Worm (Caenorhabditis elegans) whole organism, young adult: ENCODE results near the gene clec-88.

ENCODE experiments used
- B0035.1 ChIP-seq: sonication (generic microtip); optimal IDR thresholded peaks from 2 replicates; lab custom pipeline; 2016; ENCODE audit warnings: missing genetic modification characterization, mild to moderate bottlenecking, missing compliant biosample characterization, missing genotype, missing genetic modification reagents
- F22D6.2 ChIP-seq: sonication (generic microtip); optimal IDR thresholded peaks from 2 replicates; lab custom pipeline; 2016; ENCODE audit warnings: mild to moderate bottlenecking, missing genetic modification characterization, missing compliant biosample characterization
- F33H1.4 ChIP-seq: fragments of 200-800 bp; sonication (Bioruptor generic); IDR thresholded peaks from 2 replicates; pipeline ENCODE4 v1.3.6; 2022; ENCODE audit warnings: missing genetic modification reagents, missing genetic modification characterization, missing compliant biosample characterization
- F37B4.10 ChIP-seq: fragments of 200-800 bp; sonication (Bioruptor generic); IDR thresholded peaks from 2 replicates; pipeline ENCODE4 v1.3.6; 2022; ENCODE audit warnings: missing genetic modification characterization, missing compliant biosample characterization
- F49E8.2 ChIP-seq: sonication (generic microtip); optimal IDR thresholded peaks from 3 replicates; lab custom pipeline; 2017; ENCODE audit warnings: missing genetic modification characterization, mild to moderate bottlenecking, missing compliant biosample characterization, antibody characterized with exemption, moderate library complexity; ENCODE audit not compliant: insufficient read depth
- T07F8.4 ChIP-seq: sonication (generic microtip); optimal IDR thresholded peaks from 2 replicates; lab custom pipeline; 2016; ENCODE audit warnings: mild to moderate bottlenecking, missing genetic modification characterization, moderate library complexity, missing compliant biosample characterization
- ama-1 ChIP-seq, 3 experiments: fragments of 150-350 bp in 1 of 3; sonication (generic microtip) in 2 of 3; optimal IDR thresholded peaks; 2 replicates each; lab custom pipeline; 2014 to 2018; ENCODE audit warnings: missing biosample characterization in 2 of 3, missing genetic modification characterization in 2 of 3, missing genetic modification reagents in 2 of 3
- aptf-2 ChIP-seq: fragments of 200-800 bp; sonication (Bioruptor generic); conservative IDR thresholded peaks from 2 replicates; pipeline ENCODE4 v1.3.6; 2022; ENCODE audit warnings: missing genetic modification reagents, missing genetic modification characterization, missing compliant biosample characterization
- aptf-3 ChIP-seq: fragments of 200-800 bp; sonication (Bioruptor generic); IDR thresholded peaks from 2 replicates; pipeline ENCODE4 v1.3.6; 2022; ENCODE audit warnings: missing genetic modification characterization, missing compliant biosample characterization
- attf-3 ChIP-seq: fragments of 200-800 bp; sonication (Bioruptor generic); conservative IDR thresholded peaks from 2 replicates; pipeline ENCODE4 v1.3.6; 2022; ENCODE audit warnings: missing genetic modification reagents, missing genetic modification characterization, missing compliant biosample characterization
- bed-1 ChIP-seq: fragments of 200-800 bp; sonication (Bioruptor generic); IDR thresholded peaks from 2 replicates; pipeline ENCODE4 v1.3.6; 2022; ENCODE audit warnings: missing genetic modification reagents, missing genetic modification characterization, missing compliant biosample characterization
- bed-2 ChIP-seq: fragments of 200-800 bp; sonication (Bioruptor generic); IDR thresholded peaks from 2 replicates; pipeline ENCODE4 v1.3.6; 2022; ENCODE audit warnings: missing genetic modification reagents, missing genetic modification characterization, missing compliant biosample characterization
- cebp-2 ChIP-seq: fragments of 200-800 bp; sonication (Bioruptor generic); IDR thresholded peaks from 2 replicates; pipeline ENCODE4 v1.3.6; 2022; ENCODE audit warnings: missing genetic modification characterization, missing compliant biosample characterization
- ceh-100 ChIP-seq: fragments of 200-800 bp; sonication (Bioruptor generic); IDR thresholded peaks from 2 replicates; pipeline ENCODE4 v1.3.6; 2022; ENCODE audit warnings: missing genetic modification reagents, missing genetic modification characterization, missing compliant biosample characterization
- ceh-27 ChIP-seq: fragments of 200-800 bp; sonication (Bioruptor generic); optimal IDR thresholded peaks from 2 replicates; lab custom pipeline; 2018; ENCODE audit warnings: mild to moderate bottlenecking, missing genetic modification characterization, moderate library complexity, missing compliant biosample characterization
- ceh-40 ChIP-seq: fragments of 200-800 bp; sonication (Bioruptor generic); IDR thresholded peaks from 2 replicates; pipeline ENCODE4 v1.3.6; 2022; ENCODE audit warnings: missing genetic modification characterization, missing compliant biosample characterization
- ceh-58 ChIP-seq: fragments of 200-800 bp; sonication (Bioruptor generic); IDR thresholded peaks from 2 replicates; pipeline ENCODE4 v1.3.6; 2022; ENCODE audit warnings: missing genetic modification characterization, missing compliant biosample characterization
- die-1 ChIP-seq: sonication (generic microtip); optimal IDR thresholded peaks from 2 replicates; lab custom pipeline; 2016; ENCODE audit warnings: missing genotype, mild to moderate bottlenecking, missing genetic modification characterization, missing compliant biosample characterization
- dox-1 ChIP-seq: fragments of 200-800 bp; sonication (Bioruptor generic); IDR thresholded peaks from 2 replicates; pipeline ENCODE4 v1.3.6; 2022; ENCODE audit warnings: missing genetic modification reagents, missing genetic modification characterization, missing compliant biosample characterization
- dpff-1 ChIP-seq: sonication (generic microtip); optimal IDR thresholded peaks from 2 replicates; lab custom pipeline; 2017; ENCODE audit warnings: mild to moderate bottlenecking, missing genetic modification characterization, missing compliant biosample characterization
- efl-1 ChIP-seq: fragments of 150-350 bp; optimal IDR thresholded peaks from 2 replicates; lab custom pipeline; 2014; ENCODE audit warnings: missing biosample characterization, missing genetic modification reagents, missing genetic modification characterization
- egl-44 ChIP-seq: fragments of 200-800 bp; sonication (Bioruptor generic); IDR thresholded peaks from 2 replicates; pipeline ENCODE4 v1.3.6; 2022; ENCODE audit warnings: missing genetic modification reagents, missing genetic modification characterization, missing compliant biosample characterization
- ets-4 ChIP-seq: fragments of 200-800 bp; sonication (Bioruptor generic); optimal IDR thresholded peaks from 2 replicates; lab custom pipeline; 2018; ENCODE audit warnings: mild to moderate bottlenecking, missing genetic modification characterization, missing compliant biosample characterization
- gei-17 ChIP-seq: fragments of 200-800 bp; sonication (Bioruptor generic); optimal IDR thresholded peaks from 2 replicates; lab custom pipeline; 2018; ENCODE audit warnings: mild to moderate bottlenecking, missing genetic modification characterization, missing compliant biosample characterization
- him-1 ChIP-seq: sonication (generic microtip); optimal IDR thresholded peaks from 2 replicates; lab custom pipeline; 2016; ENCODE audit warnings: missing genotype, missing genetic modification reagents, missing genetic modification characterization, missing compliant biosample characterization
- hrde-1 ChIP-seq: sonication (generic microtip); optimal IDR thresholded peaks from 2 replicates; lab custom pipeline; 2016; ENCODE audit warnings: missing genetic modification characterization, mild to moderate bottlenecking, missing compliant biosample characterization, moderate library complexity, missing genotype, missing genetic modification reagents, borderline replicate concordance
- hsf-1 ChIP-seq: fragments of 200-800 bp; sonication (Bioruptor generic); IDR thresholded peaks from 2 replicates; pipeline ENCODE4 v1.3.6; 2022; ENCODE audit warnings: missing genetic modification reagents, missing genetic modification characterization, missing compliant biosample characterization
- let-526 ChIP-seq: fragments of 200-800 bp; sonication (Bioruptor generic); IDR thresholded peaks from 2 replicates; pipeline ENCODE4 v1.3.6; 2022; ENCODE audit warnings: missing genetic modification reagents, missing genetic modification characterization, missing compliant biosample characterization
- lin-26 ChIP-seq: fragments of 200-800 bp; sonication (Bioruptor generic); IDR thresholded peaks from 2 replicates; pipeline ENCODE4 v1.3.6; 2022; ENCODE audit warnings: missing genetic modification reagents, missing genetic modification characterization, missing compliant biosample characterization
- lin-40 ChIP-seq: sonication (generic microtip); optimal IDR thresholded peaks from 2 replicates; lab custom pipeline; 2016; ENCODE audit warnings: missing genetic modification characterization, mild to moderate bottlenecking, missing compliant biosample characterization, missing genotype, missing genetic modification reagents
- lin-54 ChIP-seq: fragments of 200-800 bp; sonication (Bioruptor generic); optimal IDR thresholded peaks from 2 replicates; lab custom pipeline; 2018; ENCODE audit warnings: mild to moderate bottlenecking, missing genetic modification characterization, missing compliant biosample characterization
- lsl-1 ChIP-seq: fragments of 200-800 bp; sonication (Bioruptor generic); optimal IDR thresholded peaks from 2 replicates; lab custom pipeline; 2018; ENCODE audit warnings: mild to moderate bottlenecking, missing genetic modification characterization, moderate library complexity, missing compliant biosample characterization
- lsy-27 ChIP-seq: sonication (generic microtip); optimal IDR thresholded peaks from 2 replicates; lab custom pipeline; 2017; ENCODE audit warnings: missing genetic modification characterization, mild to moderate bottlenecking, missing compliant biosample characterization, antibody characterized with exemption, missing genotype, borderline replicate concordance; ENCODE audit not compliant: insufficient read depth
- madf-10 ChIP-seq: sonication (generic microtip); optimal IDR thresholded peaks from 2 replicates; lab custom pipeline; 2016; ENCODE audit warnings: mild to moderate bottlenecking, missing genetic modification characterization, missing compliant biosample characterization
- mcd-1 ChIP-seq: fragments of 200-800 bp; sonication (Bioruptor generic); IDR thresholded peaks from 2 replicates; pipeline ENCODE4 v1.3.6; 2022; ENCODE audit warnings: missing genetic modification reagents, missing genetic modification characterization, missing compliant biosample characterization
- mxl-1 ChIP-seq: sonication (generic microtip); optimal IDR thresholded peaks from 2 replicates; lab custom pipeline; 2016; ENCODE audit warnings: missing genetic modification characterization, missing compliant biosample characterization
- nhr-120 ChIP-seq: fragments of 200-800 bp; sonication (Bioruptor generic); IDR thresholded peaks from 2 replicates; pipeline ENCODE4 v1.3.6; 2022; ENCODE audit warnings: missing genetic modification characterization, missing compliant biosample characterization
- nhr-179 ChIP-seq: sonication (generic microtip); optimal IDR thresholded peaks from 2 replicates; lab custom pipeline; 2016; ENCODE audit warnings: mild to moderate bottlenecking, missing genetic modification characterization, missing compliant biosample characterization
- nhr-90 ChIP-seq: sonication (generic microtip); optimal IDR thresholded peaks from 2 replicates; lab custom pipeline; 2016; ENCODE audit warnings: missing genotype, mild to moderate bottlenecking, missing genetic modification characterization, missing compliant biosample characterization
- pbrm-1 ChIP-seq: fragments of 200-800 bp; sonication (Bioruptor generic); IDR thresholded peaks from 2 replicates; pipeline ENCODE4 v1.3.6; 2022; ENCODE audit warnings: missing genetic modification reagents, missing genetic modification characterization, missing compliant biosample characterization
- rec-8 ChIP-seq, 2 experiments: sonication (generic microtip); optimal IDR thresholded peaks; 2 replicates each; lab custom pipeline; 2016; ENCODE audit warnings: mild to moderate bottlenecking in 2 of 2, missing genetic modification characterization in 2 of 2, missing genetic modification reagents in 2 of 2, missing genotype in 2 of 2, missing biosample characterization in 1 of 2, missing compliant biosample characterization in 1 of 2, moderate library complexity in 1 of 2
- snpc-1.3 ChIP-seq: sonication (generic microtip); optimal IDR thresholded peaks from 2 replicates; lab custom pipeline; 2017; ENCODE audit warnings: missing genetic modification characterization, mild to moderate bottlenecking, missing compliant biosample characterization, antibody characterized with exemption, moderate library complexity, missing genotype, missing genetic modification reagents; ENCODE audit not compliant: insufficient read depth
- somi-1 ChIP-seq: fragments of 200-800 bp; sonication (Bioruptor generic); optimal IDR thresholded peaks from 2 replicates; lab custom pipeline; 2018; ENCODE audit warnings: mild to moderate bottlenecking, missing genetic modification characterization, missing compliant biosample characterization
- tbp1 ChIP-seq: fragments of 200-800 bp; sonication (Bioruptor generic); optimal IDR thresholded peaks from 2 replicates; lab custom pipeline; 2018; ENCODE audit warnings: mild to moderate bottlenecking, missing genetic modification characterization, missing compliant biosample characterization
- tbx-9 ChIP-seq: sonication (generic microtip); optimal IDR thresholded peaks from 2 replicates; lab custom pipeline; 2016; ENCODE audit warnings: borderline replicate concordance, missing genetic modification characterization, inconsistent platforms, missing compliant biosample characterization
- unc-130 ChIP-seq: sonication (generic microtip); optimal IDR thresholded peaks from 2 replicates; lab custom pipeline; 2016; ENCODE audit warnings: missing genetic modification reagents, missing genetic modification characterization, missing compliant biosample characterization
- xnd-1 ChIP-seq: sonication (generic microtip); optimal IDR thresholded peaks from 2 replicates; lab custom pipeline; 2016; ENCODE audit warnings: missing genotype, missing genetic modification reagents, missing genetic modification characterization, missing compliant biosample characterization
- zim-3 ChIP-seq: sonication (generic microtip); optimal IDR thresholded peaks from 2 replicates; lab custom pipeline; 2017; ENCODE audit warnings: mild to moderate bottlenecking, missing genetic modification characterization, moderate library complexity, missing compliant biosample characterization

The clec-88 gene

ce11 chrII:6383183-6383695, 17.7 kb downstream of the clec-88 start, which contains the start of gene F58F12.1 (continued):
- no peak for TF ChIP-seq snpc-1.3
- TF ChIP-seq him-1, result no peak
- TF ChIP-seq egl-44 (GFP tag; lab: Robert Waterston, UW), result no peak
- TF ChIP-seq bed-1 (GFP tag; lab: Robert Waterston, UW), result no peak
- TF ChIP-seq ama-1 (optimal IDR thresholded peaks at IDR 0.05; lab: Kevin White, UChicago), result no peak
- TF ChIP-seq ama-1 (GFP tag; optimal IDR thresholded peaks at IDR 0.05; lab: Kevin White, UChicago), result no peak
- no peak for TF ChIP-seq somi-1 (GFP tag; lab: Kevin White, UChicago)
- no peak for TF ChIP-seq xnd-1
- no peak for TF ChIP-seq aptf-3
- no peak for TF ChIP-seq F37B4.10
- peak; percentile 15; the same call in 1 of the 2 replicates for TF ChIP-seq F33H1.4 (GFP tag; lab: Robert Waterston, UW)
- no peak for TF ChIP-seq F22D6.2 (tag; lab: Kevin White, UChicago)
- no peak for TF ChIP-seq mxl-1 (tag; lab: Kevin White, UChicago)
- TF ChIP-seq tbp1 (GFP tag; lab: Kevin White, UChicago), result no peak
- TF ChIP-seq T07F8.4, result no peak
- TF ChIP-seq aptf-2 (GFP tag; lab: Robert Waterston, UW), result no peak
- no peak for TF ChIP-seq rec-8 (tag; optimal IDR thresholded peaks at IDR 0.05; lab: Kevin White, UChicago)
- TF ChIP-seq hsf-1 (GFP tag; lab: Robert Waterston, UW), result no peak
- peak; percentile 56 for TF ChIP-seq dox-1
- TF ChIP-seq lin-40 (tag; lab: Kevin White, UChicago), result no peak
- TF ChIP-seq pbrm-1, result no peak
- no peak for TF ChIP-seq ets-4 (GFP tag; lab: Kevin White, UChicago)
- TF ChIP-seq cebp-2 (GFP tag; lab: Robert Waterston, UW), result no peak
- TF ChIP-seq ceh-100 (GFP tag; lab: Robert Waterston, UW), result peak; percentile 33; the same call in 1 of the 2 replicates
- no peak for TF ChIP-seq lin-26 (GFP tag; lab: Robert Waterston, UW)
- TF ChIP-seq F49E8.2 (tag; lab: Kevin White, UChicago), result no peak
- peak; percentile 13 for TF ChIP-seq efl-1
- TF ChIP-seq nhr-120 (GFP tag; lab: Robert Waterston, UW), result no peak
- TF ChIP-seq lsl-1 (GFP tag; lab: Kevin White, UChicago), result peak; percentile 53
- TF ChIP-seq nhr-179, result no peak
- TF ChIP-seq lin-54, result peak; percentile 45
- TF ChIP-seq ceh-27 (GFP tag; lab: Kevin White, UChicago), result peak; percentile 53
- peak; percentile 81 for TF ChIP-seq unc-130 (GFP tag; lab: Kevin White, UChicago)
- TF ChIP-seq nhr-90 (tag; lab: Kevin White, UChicago), result no peak
- TF ChIP-seq ceh-40, result no peak
- TF ChIP-seq ceh-58 (GFP tag; lab: Robert Waterston, UW), result no peak
- no peak for TF ChIP-seq hrde-1 (tag; lab: Kevin White, UChicago)
- TF ChIP-seq B0035.1, result no peak
- TF ChIP-seq zim-3 (tag; lab: Kevin White, UChicago), result no peak
- TF ChIP-seq lsy-27 (tag; lab: Kevin White, UChicago), result no peak
- no peak for TF ChIP-seq die-1
- TF ChIP-seq gei-17 (GFP tag; lab: Kevin White, UChicago), result no peak
- TF ChIP-seq madf-10, result no peak
- peak; percentile 92 for TF ChIP-seq mcd-1 (GFP tag; lab: Robert Waterston, UW)
- no peak for TF ChIP-seq attf-3 (GFP tag; lab: Robert Waterston, UW)
- no peak for TF ChIP-seq let-526
- no peak for TF ChIP-seq dpff-1 (tag; lab: Kevin White, UChicago)
- TF ChIP-seq tbx-9, result no peak
- no peak for TF ChIP-seq bed-2
